Worm (Caenorhabditis elegans) whole organism, young adult: ENCODE data around the gene dhc-3.

Experiments
- ceh-58 ChIP-seq: fragments of 200-800 bp; sonication (Bioruptor generic); IDR thresholded peaks from 2 replicates; pipeline ENCODE4 v1.3.6; 2022; ENCODE audit warnings: missing genetic modification characterization, missing compliant biosample characterization
- dpff-1 ChIP-seq: sonication (generic microtip); optimal IDR thresholded peaks from 2 replicates; lab custom pipeline; 2017; ENCODE audit warnings: mild to moderate bottlenecking, missing genetic modification characterization, missing compliant biosample characterization
- egrh-3 ChIP-seq: fragments of 200-800 bp; sonication (Bioruptor generic); IDR thresholded peaks from 2 replicates; pipeline ENCODE4 v1.3.6; 2022; ENCODE audit warnings: missing genetic modification reagents, missing genetic modification characterization, missing compliant biosample characterization
- nhr-90 ChIP-seq: sonication (generic microtip); optimal IDR thresholded peaks from 2 replicates; lab custom pipeline; 2016; ENCODE audit warnings: missing genotype, mild to moderate bottlenecking, missing genetic modification characterization, missing compliant biosample characterization
- xnd-1 ChIP-seq: sonication (generic microtip); optimal IDR thresholded peaks from 2 replicates; lab custom pipeline; 2016; ENCODE audit warnings: missing genotype, missing genetic modification reagents, missing genetic modification characterization, missing compliant biosample characterization

- TF ChIP-seq nhr-90 (tag; lab: Kevin White, UChicago): no peak
- no peak for TF ChIP-seq dpff-1 (tag; lab: Kevin White, UChicago)
- no peak for TF ChIP-seq egrh-3 (GFP tag; lab: Robert Waterston, UW)
- TF ChIP-seq ceh-58 (GFP tag; lab: Robert Waterston, UW): no peak
- peak; percentile 86 for TF ChIP-seq xnd-1 (tag; lab: Kevin White, UChicago)
Measured at ce11 chrV:13193488-13194042, 54.8 kb downstream of the dhc-3 start, which contains the start of gene sun-1.
